Worm (Caenorhabditis elegans) whole organism, midembryonic: ENCODE data around the gene dex-1.
A peak's percentile ranks its signal among the peaks of the same experiment; 100 is the strongest.

Experiments
- T22C8.4 ChIP-seq: fragments of 200-800 bp; sonication (Bioruptor generic); IDR thresholded peaks from 2 replicates; pipeline ENCODE4 v1.3.6; 2022; ENCODE audit warnings: missing genetic modification characterization, missing compliant biosample characterization
- cog-1 ChIP-seq: sonication (generic microtip); optimal IDR thresholded peaks from 2 replicates; lab custom pipeline; 2016; ENCODE audit warnings: missing genetic modification characterization, missing compliant biosample characterization
- flt-1 ChIP-seq: fragments of 200-800 bp; sonication (Bioruptor generic); IDR thresholded peaks from 2 replicates; pipeline ENCODE4 v1.3.6; 2022; ENCODE audit warnings: missing genetic modification characterization, missing compliant biosample characterization
- klf-2 ChIP-seq: fragments of 200-800 bp; sonication (Bioruptor generic); conservative IDR thresholded peaks from 2 replicates; pipeline ENCODE4 v1.3.6; 2022; ENCODE audit warnings: missing genetic modification reagents, missing genetic modification characterization, missing compliant biosample characterization
- med-1 ChIP-seq: sonication (generic microtip); optimal IDR thresholded peaks from 2 replicates; lab custom pipeline; 2017; ENCODE audit warnings: missing genetic modification characterization, mild to moderate bottlenecking, missing compliant biosample characterization, antibody characterized with exemption, missing genetic modification reagents; ENCODE audit not compliant: insufficient read depth
- ref-1 ChIP-seq: fragments of 200-800 bp; sonication (Bioruptor generic); conservative IDR thresholded peaks from 2 replicates; pipeline ENCODE4 v1.3.6; 2022; ENCODE audit warnings: missing genetic modification reagents, missing genetic modification characterization, missing compliant biosample characterization
- tab-1 ChIP-seq: fragments of 200-800 bp; sonication (Bioruptor generic); IDR thresholded peaks from 2 replicates; pipeline ENCODE4 v1.3.6; 2022; ENCODE audit warnings: missing genetic modification characterization, missing compliant biosample characterization
- ztf-23 ChIP-seq: fragments of 200-800 bp; sonication (Bioruptor generic); IDR thresholded peaks from 2 replicates; pipeline ENCODE4 v1.3.6; 2022; ENCODE audit warnings: missing genetic modification reagents, missing genetic modification characterization, missing compliant biosample characterization
- ztf-29 ChIP-seq: fragments of 200-800 bp; sonication (Bioruptor generic); IDR thresholded peaks from 2 replicates; pipeline ENCODE4 v1.3.6; 2022; ENCODE audit warnings: missing genetic modification reagents, missing genetic modification characterization, missing compliant biosample characterization

Gene dex-1

ce11 chrIII:5564799-5565198 lies 38.9 kb downstream of the dex-1 start, which contains the start of gene mlc-3:
mlc-3 (plus strand) TSS chrIII:5565025.
- no peak for TF ChIP-seq klf-2 (GFP tag; lab: Robert Waterston, UW)
- TF ChIP-seq flt-1 (GFP tag; lab: Robert Waterston, UW): peak; percentile 69; the same call in 1 of the 2 replicates
- no peak for TF ChIP-seq ref-1 (GFP tag; lab: Robert Waterston, UW)
- TF ChIP-seq T22C8.4 (GFP tag; lab: Robert Waterston, UW): no peak

ce11 chrIII:5565699-5566098 lies 39.8 kb downstream of the dex-1 start:
- no peak for TF ChIP-seq ztf-29 (GFP tag; lab: Robert Waterston, UW)
- TF ChIP-seq T22C8.4 (GFP tag; lab: Robert Waterston, UW): no peak
- TF ChIP-seq ztf-23 (GFP tag; lab: Robert Waterston, UW): no peak
- no peak for TF ChIP-seq med-1 (GFP tag; lab: Kevin White, UChicago)
- TF ChIP-seq klf-2 (GFP tag; lab: Robert Waterston, UW): no peak
- TF ChIP-seq ref-1 (GFP tag; lab: Robert Waterston, UW): no peak
- TF ChIP-seq tab-1 (GFP tag; lab: Robert Waterston, UW): no peak
- no peak for TF ChIP-seq flt-1 (GFP tag; lab: Robert Waterston, UW)

DNA sequence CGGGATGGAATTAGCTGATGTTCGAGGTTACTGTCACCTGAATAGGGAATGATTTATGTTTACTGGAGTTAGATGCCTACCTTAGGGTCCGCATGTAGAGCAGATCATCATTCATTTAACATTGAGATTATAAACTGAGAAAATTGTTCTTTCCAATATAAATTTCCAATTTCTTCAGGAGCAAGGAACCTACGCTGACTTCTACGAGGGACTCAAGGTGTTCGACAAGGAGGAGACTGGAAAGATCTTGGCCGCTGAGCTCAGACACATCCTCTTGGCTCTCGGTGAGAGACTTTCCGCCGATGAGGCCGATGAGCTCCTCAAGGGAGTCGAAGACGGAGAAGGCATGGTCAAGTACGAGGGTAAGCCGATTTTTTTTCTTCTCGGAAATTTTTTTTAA lies 40.6 kb downstream of the dex-1 start:
- TF ChIP-seq ztf-23 (GFP tag; lab: Robert Waterston, UW) (peak; percentile 44; the same call in 1 of the 2 replicates), tab-1 (GFP tag; lab: Robert Waterston, UW) (no peak), cog-1 (no peak), ztf-29 (GFP tag; lab: Robert Waterston, UW) (no peak), klf-2 (GFP tag; lab: Robert Waterston, UW) (no peak), ref-1 (GFP tag; lab: Robert Waterston, UW) (no peak), T22C8.4 (GFP tag; lab: Robert Waterston, UW) (no peak)

ce11 chrIII:5568265-5568664 lies 42.4 kb downstream of the dex-1 start:
- TF ChIP-seq ref-1 (GFP tag; lab: Robert Waterston, UW) (no peak), klf-2 (GFP tag; lab: Robert Waterston, UW) (no peak), tab-1 (GFP tag; lab: Robert Waterston, UW) (0 out of 2 replicates have a peak, but pooled peaks have one; percentile 59), med-1 (GFP tag; lab: Kevin White, UChicago) (no peak), flt-1 (GFP tag; lab: Robert Waterston, UW) (no peak), cog-1 (no peak), ztf-23 (GFP tag; lab: Robert Waterston, UW) (no peak), T22C8.4 (GFP tag; lab: Robert Waterston, UW) (no peak), ztf-29 (GFP tag; lab: Robert Waterston, UW) (no peak)

DNA sequence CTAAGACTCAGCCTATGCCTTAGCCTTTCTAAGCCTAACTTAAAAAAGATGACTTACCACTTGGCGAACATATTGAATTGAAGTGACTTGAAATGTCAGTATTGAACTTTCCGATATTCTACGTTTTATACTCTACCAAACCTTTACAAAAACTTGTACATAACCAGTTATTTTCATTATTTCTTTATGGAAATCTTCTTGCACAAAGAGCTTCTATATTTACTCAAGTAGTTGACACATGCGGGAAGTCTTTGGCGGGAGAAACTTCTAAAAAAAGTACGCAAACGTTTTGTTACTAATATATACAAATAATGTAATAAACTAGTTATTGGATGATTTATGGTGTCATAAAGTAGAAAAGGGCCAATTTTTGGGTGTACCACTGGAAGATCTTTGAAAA lies 42.8 kb downstream of the dex-1 start, which contains the start of gene nspb-12:
Gene nspb-12 (minus strand): TSS at position 101 of the 400 bp plus-strand sequence.
- TF ChIP-seq ztf-29 (GFP tag; lab: Robert Waterston, UW) (no peak), ref-1 (GFP tag; lab: Robert Waterston, UW) (no peak), T22C8.4 (GFP tag; lab: Robert Waterston, UW) (no peak), cog-1 (no peak), tab-1 (GFP tag; lab: Robert Waterston, UW) (no peak), flt-1 (GFP tag; lab: Robert Waterston, UW) (no peak), ztf-23 (GFP tag; lab: Robert Waterston, UW) (no peak), klf-2 (GFP tag; lab: Robert Waterston, UW) (no peak), med-1 (GFP tag; lab: Kevin White, UChicago) (no peak)

DNA sequence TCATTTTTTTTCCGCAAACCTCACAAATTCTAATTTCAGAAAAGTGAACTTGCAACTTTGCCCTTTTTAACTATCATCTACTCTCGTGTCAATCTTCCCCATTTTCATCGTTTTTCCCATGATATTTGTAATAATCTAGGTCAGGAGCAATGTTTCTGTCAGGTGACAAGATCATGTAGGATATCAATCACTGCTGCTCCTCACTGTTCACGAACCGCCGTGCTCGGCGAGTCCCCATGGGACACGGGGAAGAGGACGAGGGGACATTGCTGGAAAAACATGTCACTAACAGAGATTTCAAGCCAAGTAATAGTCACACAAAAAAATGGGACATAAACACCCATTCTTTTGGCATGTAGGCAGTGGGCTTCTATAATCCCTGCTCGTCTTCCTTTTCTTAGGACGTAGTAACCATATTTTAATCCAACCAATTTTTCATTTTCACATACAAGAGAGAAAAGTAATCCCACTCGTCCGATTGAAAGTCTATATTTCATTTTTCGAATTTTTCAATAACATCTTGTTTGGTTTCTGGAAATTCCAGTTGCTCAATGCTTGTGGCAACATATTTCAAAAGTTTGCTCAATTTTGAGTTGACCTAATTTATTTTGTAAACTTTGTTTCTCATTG lies 45.0 kb downstream of the dex-1 start:
- TF ChIP-seq ztf-29 (GFP tag; lab: Robert Waterston, UW): no peak

ce11 chrIII:5572806-5573205 lies 46.9 kb downstream of the dex-1 start:
- no peak for TF ChIP-seq cog-1
- TF ChIP-seq T22C8.4 (GFP tag; lab: Robert Waterston, UW): no peak

DNA sequence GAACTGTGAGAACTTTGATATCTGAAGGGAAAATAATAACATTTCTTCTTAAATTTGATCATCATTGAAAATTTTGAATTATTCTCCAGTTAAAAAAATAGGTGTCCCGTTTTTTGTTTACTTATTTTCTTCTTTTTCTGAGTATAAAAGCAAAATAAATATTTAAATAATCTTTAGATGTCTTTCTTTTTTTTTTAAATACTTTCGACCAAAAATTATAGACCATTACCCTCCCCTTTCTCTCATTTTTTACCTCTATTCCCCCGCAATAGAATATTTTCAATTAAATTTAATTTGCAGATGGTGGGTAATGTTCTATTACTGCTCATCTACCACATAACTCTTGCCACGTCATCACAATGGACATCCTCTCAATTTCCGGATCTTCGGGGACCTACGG lies 47.8 kb downstream of the dex-1 start, which contains the start of gene molo-1:
Gene molo-1 (plus strand): TSS at position 301 of the 400 bp plus-strand sequence.
- TF ChIP-seq flt-1 (GFP tag; lab: Robert Waterston, UW): no peak
- TF ChIP-seq tab-1 (GFP tag; lab: Robert Waterston, UW): no peak
- TF ChIP-seq ztf-29 (GFP tag; lab: Robert Waterston, UW): no peak
- no peak for TF ChIP-seq ztf-23 (GFP tag; lab: Robert Waterston, UW)
- no peak for TF ChIP-seq med-1 (GFP tag; lab: Kevin White, UChicago)
- TF ChIP-seq klf-2 (GFP tag; lab: Robert Waterston, UW): no peak
- TF ChIP-seq ref-1 (GFP tag; lab: Robert Waterston, UW): no peak
- TF ChIP-seq T22C8.4 (GFP tag; lab: Robert Waterston, UW): no peak
- no peak for TF ChIP-seq cog-1

ce11 chrIII:5581049-5581448 lies 55.1 kb downstream of the dex-1 start, which contains the start of gene F56D2.5:
F56D2.5 (minus strand) TSS chrIII:5581419.
- no peak for TF ChIP-seq flt-1 (GFP tag; lab: Robert Waterston, UW)
- no peak for TF ChIP-seq med-1 (GFP tag; lab: Kevin White, UChicago)
- no peak for TF ChIP-seq T22C8.4 (GFP tag; lab: Robert Waterston, UW)
- TF ChIP-seq cog-1: no peak
- TF ChIP-seq tab-1 (GFP tag; lab: Robert Waterston, UW): no peak
- no peak for TF ChIP-seq ztf-23 (GFP tag; lab: Robert Waterston, UW)
- no peak for TF ChIP-seq klf-2 (GFP tag; lab: Robert Waterston, UW)
- TF ChIP-seq ref-1 (GFP tag; lab: Robert Waterston, UW): no peak
- TF ChIP-seq ztf-29 (GFP tag; lab: Robert Waterston, UW): no peak
